Fruit fly (Drosophila melanogaster) S2 (cell line): ENCODE results near the gene Cpr76Bc.
"Not testable (repeated sequence)": the region's sequence is repeated elsewhere in the genome, so short reads cannot be mapped to it uniquely, and the experiment has no call there.

Source experiments
- CG8478 ChIP-seq: fragments of >200 bp; optimal IDR thresholded peaks from 2 replicates; lab custom pipeline; 2018
- CTCF ChIP-seq, 2 experiments: fragments of >200 bp; optimal IDR thresholded peaks; 2 replicates each; lab custom pipeline; 2018

Gene Cpr76Bc

dm6 chr3L:19520645-19521044 lies at the start of gene Cpr76Bc:
TSS of gene Cpr76Bc (plus strand) at chr3L:19520945.
- TF ChIP-seq CG8478: no peak
- TF ChIP-seq CTCF (optimal IDR thresholded peaks at IDR 0.05; lab: Kevin White, UChicago): no peak

- not testable (repeated sequence) for TF ChIP-seq CTCF (optimal IDR thresholded peaks at IDR 0.05; lab: Kevin White, UChicago); CG8478
These were observed 48.6 kb upstream of the Cpr76Bc start, which contains the start of the genes 825-Oak and CG12519 for dm6 chr3L:19472128-19472527. TSS of gene 825-Oak (minus strand) at chr3L:19472228. TSS of gene CG12519 (plus strand) at chr3L:19472491.

- not testable (repeated sequence) for TF ChIP-seq CG8478; CTCF (optimal IDR thresholded peaks at IDR 0.05; lab: Kevin White, UChicago)
These were observed 45.3 kb upstream of the Cpr76Bc start, which contains the start of the genes CG18294 and CG32213 for dm6 chr3L:19475478-19475877. TSS of gene CG18294 (minus strand) at chr3L:19475578. TSS of gene CG32213 (plus strand) at chr3L:19475839.

- TF ChIP-seq CG8478 (no peak), CTCF (optimal IDR thresholded peaks at IDR 0.05; lab: Kevin White, UChicago) (no peak)
These were observed 39.5 kb upstream of the Cpr76Bc start for dm6 chr3L:19481209-19481608.

- TF ChIP-seq CG8478 (no peak), CTCF (optimal IDR thresholded peaks at IDR 0.05; lab: Kevin White, UChicago) (no peak)
These were observed 38.7 kb upstream of the Cpr76Bc start for dm6 chr3L:19482014-19482413.

- TF ChIP-seq CTCF (optimal IDR thresholded peaks at IDR 0.05; lab: Kevin White, UChicago): no peak
- TF ChIP-seq CG8478: no peak
These were observed 37.7 kb upstream of the Cpr76Bc start for dm6 chr3L:19483007-19483406.

DNA sequence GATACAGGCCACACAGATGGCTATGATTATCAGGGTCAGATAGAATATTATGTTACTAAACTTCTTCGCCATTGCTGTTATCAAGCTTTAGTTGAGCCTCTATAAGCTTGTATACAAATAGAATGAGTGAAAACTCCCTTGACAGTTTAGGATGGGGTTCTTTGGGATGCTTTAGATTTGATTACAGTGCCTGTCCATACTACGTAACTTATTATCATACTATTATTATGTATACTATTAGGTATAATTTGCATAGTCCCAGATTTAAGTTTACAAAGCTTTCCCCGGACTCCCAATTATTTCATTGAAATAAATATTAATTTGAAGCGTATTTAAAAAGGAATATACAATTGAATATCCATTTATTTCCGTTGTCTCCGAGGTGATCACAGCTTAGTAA lies 34.3 kb upstream of the Cpr76Bc start, which contains the start of gene brv1:
brv1 (minus strand) TSS at position 101 of the 400 bp plus-strand sequence.
- no peak for TF ChIP-seq CTCF (optimal IDR thresholded peaks at IDR 0.05; lab: Kevin White, UChicago)
- TF ChIP-seq CG8478: no peak

- not testable (repeated sequence) for TF ChIP-seq CG8478; CTCF (optimal IDR thresholded peaks at IDR 0.05; lab: Kevin White, UChicago)
These were observed 33.5 kb upstream of the Cpr76Bc start, which contains the start of gene CG32212 for dm6 chr3L:19487260-19487659. TSS of gene CG32212 (plus strand) at chr3L:19487560.

DNA sequence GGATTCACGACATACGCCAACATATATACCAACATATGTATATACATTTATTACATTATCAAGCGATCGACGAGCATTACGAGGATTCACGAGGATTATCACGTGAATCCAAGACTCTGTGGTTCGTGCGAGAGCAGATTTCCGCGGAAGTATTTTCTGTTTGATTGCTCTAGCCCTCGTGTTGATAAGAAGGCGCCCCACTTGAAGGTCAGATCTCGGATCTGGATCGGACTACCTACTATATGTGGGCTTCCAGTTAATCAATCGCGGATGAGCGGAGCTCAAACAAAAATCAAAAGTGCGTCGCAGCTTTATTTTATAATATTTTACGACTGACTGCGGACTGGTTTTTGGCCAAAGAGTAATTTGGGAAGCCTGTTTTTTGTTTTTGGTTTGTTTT lies 25.8 kb upstream of the Cpr76Bc start:
- TF ChIP-seq CG8478: no peak
- no peak for TF ChIP-seq CTCF (optimal IDR thresholded peaks at IDR 0.05; lab: Kevin White, UChicago)

DNA sequence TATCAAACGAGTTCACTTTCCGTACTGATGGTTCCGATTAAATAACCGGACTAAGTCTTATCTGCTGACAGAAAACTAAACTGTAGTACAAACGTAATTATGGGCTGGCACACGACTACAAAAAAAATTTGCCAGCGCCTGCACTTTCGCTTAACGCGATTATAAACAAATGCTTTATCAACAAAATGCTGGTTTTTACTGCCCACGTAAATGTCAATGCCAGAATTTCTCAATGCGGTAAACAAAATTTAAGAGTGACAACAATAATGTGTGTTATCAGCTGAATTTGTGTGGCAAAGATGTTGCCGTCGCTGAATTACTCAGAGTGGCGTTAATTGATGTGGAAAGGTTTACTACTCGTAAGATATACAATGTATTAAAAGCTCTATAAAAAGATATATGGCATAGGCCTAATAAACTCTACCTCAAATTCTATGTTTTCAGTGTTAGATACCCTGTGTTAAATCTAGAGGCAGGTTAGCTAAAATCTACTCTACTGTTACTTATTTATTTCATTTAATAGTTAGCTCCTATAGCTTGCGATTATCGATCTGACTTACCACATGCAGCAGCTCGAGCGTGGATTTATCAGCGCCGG lies 24.7 kb upstream of the Cpr76Bc start:
- TF ChIP-seq CTCF (optimal IDR thresholded peaks at IDR 0.05; lab: Kevin White, UChicago) (no peak), CG8478 (no peak)

DNA sequence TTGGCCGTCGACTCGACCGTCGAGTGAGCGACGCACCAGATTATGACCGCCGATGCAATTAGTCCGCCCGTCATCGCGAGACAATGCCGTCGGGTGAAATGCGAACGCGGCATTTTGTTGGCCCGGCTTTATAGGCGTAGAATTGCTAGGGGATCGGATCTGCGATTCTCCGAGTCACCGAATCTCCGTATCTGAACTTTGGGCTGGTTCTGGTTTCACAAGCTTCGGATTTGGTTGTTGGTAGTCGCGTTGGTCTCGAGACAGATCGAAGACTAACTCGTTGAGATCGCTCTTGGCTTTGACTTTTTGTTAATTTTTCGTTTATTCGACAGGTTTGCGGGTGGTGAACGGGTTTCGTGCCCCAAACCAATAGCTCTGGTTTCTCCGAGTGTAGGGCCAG lies 24.1 kb upstream of the Cpr76Bc start:
- TF ChIP-seq CTCF (optimal IDR thresholded peaks at IDR 0.05; lab: Kevin White, UChicago): no peak
- TF ChIP-seq CG8478: no peak

DNA sequence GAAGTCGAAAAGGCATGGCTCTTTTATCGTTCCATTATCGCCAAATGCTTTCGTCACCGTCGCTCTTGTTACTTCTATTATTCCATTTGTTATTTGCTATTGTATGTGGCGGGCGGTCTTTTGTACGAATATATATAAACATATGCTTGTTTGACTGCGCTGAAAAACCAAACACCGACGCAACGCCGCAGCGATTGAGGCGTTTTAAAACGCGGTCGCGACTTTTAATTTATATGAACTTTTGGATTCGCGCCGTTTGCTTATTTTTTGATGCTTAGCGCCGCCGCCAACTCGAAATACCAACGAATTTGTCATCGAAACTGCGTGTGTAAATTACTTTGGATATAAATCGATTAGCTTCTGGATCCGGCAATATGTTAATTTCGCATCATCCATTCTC lies 23.6 kb upstream of the Cpr76Bc start:
- TF ChIP-seq CTCF (optimal IDR thresholded peaks at IDR 0.05; lab: Kevin White, UChicago) (no peak), CG8478 (no peak)

DNA sequence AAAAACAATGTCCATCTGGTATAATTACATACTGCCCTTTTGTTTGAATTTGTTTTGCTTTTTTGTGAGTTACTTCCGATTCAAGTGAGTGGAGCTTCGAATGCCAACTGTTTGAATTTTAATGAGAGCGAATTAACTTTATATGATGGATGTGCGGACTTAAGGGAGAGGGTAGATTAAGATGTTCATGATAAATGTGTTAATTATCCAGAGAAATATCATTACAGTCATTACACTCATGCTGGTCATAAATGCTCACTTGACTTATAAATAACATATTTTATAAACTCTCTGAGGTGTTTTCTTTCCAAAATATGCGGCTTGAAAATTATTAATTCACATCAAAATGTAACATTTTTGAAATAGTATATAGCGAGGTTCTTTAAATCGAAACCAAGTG lies 23.1 kb upstream of the Cpr76Bc start, which contains the start of gene CG9449:
CG9449 (minus strand) TSS at position 101 of the 400 bp plus-strand sequence.
- TF ChIP-seq CG8478 (no peak), CTCF (optimal IDR thresholded peaks at IDR 0.05; lab: Kevin White, UChicago) (no peak)

DNA sequence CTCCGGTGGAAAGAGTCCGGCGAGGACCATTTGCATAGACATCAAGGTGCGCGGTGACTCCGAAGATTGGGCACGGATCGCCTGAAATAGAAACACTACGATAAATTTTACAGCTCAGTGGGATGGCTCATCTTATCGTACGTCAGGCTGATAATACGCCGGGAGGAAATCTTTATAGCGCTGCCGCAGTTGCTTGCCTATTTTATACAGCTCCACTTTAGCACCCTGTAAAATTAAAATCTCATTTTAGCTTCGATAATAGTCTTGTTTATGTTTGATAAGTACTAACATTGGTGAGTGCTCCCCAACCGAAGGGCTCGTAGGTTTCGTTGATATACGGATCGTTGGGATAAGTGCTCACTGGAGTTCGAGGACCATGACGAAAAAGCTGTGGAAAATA lies 21.4 kb upstream of the Cpr76Bc start:
- TF ChIP-seq CTCF (optimal IDR thresholded peaks at IDR 0.05; lab: Kevin White, UChicago) (no peak), CG8478 (no peak)

DNA sequence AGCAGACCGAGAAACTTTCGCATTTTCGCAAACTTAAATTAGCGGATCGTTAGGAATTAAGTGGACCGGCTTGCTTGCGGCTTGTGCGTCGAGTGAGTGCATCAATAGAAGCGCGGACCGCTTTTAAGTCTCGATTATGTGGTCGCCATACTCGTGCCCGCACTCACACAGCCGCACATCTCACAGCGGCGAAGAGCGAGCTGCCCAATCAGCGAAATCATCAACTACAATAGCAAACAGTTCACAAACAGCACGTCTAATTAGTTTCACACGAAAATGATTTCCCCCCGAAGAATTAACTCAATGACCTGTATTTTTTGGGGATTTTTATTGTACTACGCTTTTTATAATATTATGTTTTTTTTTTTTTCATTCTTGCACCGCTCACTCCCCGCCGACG lies 20.0 kb upstream of the Cpr76Bc start, which contains the start of gene CG9451:
CG9451 (minus strand) TSS at position 101 of the 400 bp plus-strand sequence.
- TF ChIP-seq CG8478 (no peak), CTCF (optimal IDR thresholded peaks at IDR 0.05; lab: Kevin White, UChicago) (no peak)

dm6 chr3L:19503770-19504169 lies 17.0 kb upstream of the Cpr76Bc start, which contains the start of gene CG9452:
TSS of gene CG9452 (minus strand) at chr3L:19503870.
- TF ChIP-seq CTCF (optimal IDR thresholded peaks at IDR 0.05; lab: Kevin White, UChicago): no peak

DNA sequence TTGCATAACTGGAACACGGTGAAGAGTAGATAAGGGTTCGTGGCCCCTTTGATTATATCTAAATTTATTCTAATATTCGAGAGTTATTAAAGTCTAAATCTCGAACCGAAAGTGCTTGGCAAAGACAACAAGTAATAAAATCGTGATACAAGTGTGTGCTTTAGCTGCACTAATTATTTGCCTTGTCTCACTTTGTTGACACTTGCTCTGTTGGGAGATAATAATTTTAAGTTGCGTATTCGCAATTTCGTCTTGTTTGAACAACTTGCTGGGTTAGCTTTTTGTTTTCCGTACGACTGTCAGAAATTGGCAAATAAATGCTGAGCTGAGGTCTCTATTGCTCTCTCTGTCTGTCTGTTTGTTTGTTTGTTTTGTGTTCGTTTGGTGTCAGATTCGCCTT lies 16.0 kb upstream of the Cpr76Bc start:
- TF ChIP-seq CTCF (optimal IDR thresholded peaks at IDR 0.05; lab: Kevin White, UChicago) (no peak), CG8478 (no peak)
